Worm (Caenorhabditis elegans): ENCODE results near the gene cdh-10.

cdh-10 gene

ce11 chrIV:2488520-2488919, 25.4 kb upstream of the cdh-10 start, which contains the start of gene Y69A2AR.19:
Y69A2AR.19 (plus strand) TSS chrIV:2488820.
- TF ChIP-seq hlh-8 (tag; optimal IDR thresholded peaks at IDR 0.05) = no peak
- no peak for TF ChIP-seq Y22D7AL.16 (tag; optimal IDR thresholded peaks at IDR 0.05)

- TF ChIP-seq ceh-19 (GFP tag; optimal IDR thresholded peaks at IDR 0.05) (no peak), ceh-45 (GFP tag; IDR thresholded peaks at IDR 0.05) (no peak), elt-2 (tag; optimal IDR thresholded peaks at IDR 0.05) (no peak), ceh-48 (tag; optimal IDR thresholded peaks at IDR 0.05) (no peak), K02D7.2 (tag; optimal IDR thresholded peaks at IDR 0.05) (no peak), elt-4 (tag; optimal IDR thresholded peaks at IDR 0.05) (no peak), pha-2 (tag; optimal IDR thresholded peaks at IDR 0.05) (no peak), C38D4.7 (GFP tag; optimal IDR thresholded peaks at IDR 0.05) (no peak), C08G9.2 (tag; optimal IDR thresholded peaks at IDR 0.05) (no peak), pag-3 (tag; optimal IDR thresholded peaks at IDR 0.05; ENCODE audit: borderline replicate concordance) (no peak), gmeb-2 (tag; optimal IDR thresholded peaks at IDR 0.05) (no peak), ceh-22 (tag; optimal IDR thresholded peaks at IDR 0.05) (no peak), ceh-6 (GFP tag; optimal IDR thresholded peaks at IDR 0.05) (no peak), fkh-10 (GFP tag; optimal IDR thresholded peaks at IDR 0.05) (no peak), eyg-1 (tag; optimal IDR thresholded peaks at IDR 0.05) (no peak), ttx-3 (tag; optimal IDR thresholded peaks at IDR 0.05) (no peak), hlh-6 (tag; optimal IDR thresholded peaks at IDR 0.05) (no peak)
Measured at ce11 chrIV:2481955-2482354, 18.8 kb upstream of the cdh-10 start, which contains the start of gene Y69A2AL.2. Y69A2AL.2 (plus strand) TSS chrIV:2482255.

- TF ChIP-seq ets-4 (tag; optimal IDR thresholded peaks at IDR 0.05) = no peak
- TF ChIP-seq fax-1 (tag; optimal IDR thresholded peaks at IDR 0.05) = no peak
- no peak for TF ChIP-seq nhr-232 (tag; optimal IDR thresholded peaks at IDR 0.05)
- TF ChIP-seq hlh-13 (GFP tag; optimal IDR thresholded peaks at IDR 0.05) = no peak
- no peak for TF ChIP-seq ceh-14 (tag; optimal IDR thresholded peaks at IDR 0.05)
- TF ChIP-seq pag-3 (tag; optimal IDR thresholded peaks at IDR 0.05; ENCODE audit: borderline replicate concordance) = no peak
- TF ChIP-seq syd-9 (tag; optimal IDR thresholded peaks at IDR 0.05) = no peak
- no peak for TF ChIP-seq ceh-18 (tag; optimal IDR thresholded peaks at IDR 0.05)
- no peak for TF ChIP-seq hlh-30 (tag; optimal IDR thresholded peaks at IDR 0.05; ENCODE audit: insufficient read depth)
- no peak for TF ChIP-seq fkh-10 (GFP tag; optimal IDR thresholded peaks at IDR 0.05)
- TF ChIP-seq K09A11.1 (tag; optimal IDR thresholded peaks at IDR 0.05; ENCODE audit: insufficient read depth) = no peak
- TF ChIP-seq C38D4.7 (GFP tag; optimal IDR thresholded peaks at IDR 0.05) = no peak
- TF ChIP-seq ceh-34 (tag; optimal IDR thresholded peaks at IDR 0.05) = no peak
- no peak for TF ChIP-seq ceh-45 (GFP tag; IDR thresholded peaks at IDR 0.05)
- no peak for TF ChIP-seq mec-3 (tag; optimal IDR thresholded peaks at IDR 0.05; ENCODE audit: borderline replicate concordance)
- TF ChIP-seq eyg-1 (tag; optimal IDR thresholded peaks at IDR 0.05) = no peak
- TF ChIP-seq ceh-31 (tag; optimal IDR thresholded peaks at IDR 0.05) = no peak
Measured at ce11 chrIV:2476386-2476785, 13.2 kb upstream of the cdh-10 start, which contains the start of gene grd-16. grd-16 (plus strand) TSS chrIV:2476686.

- TF ChIP-seq pha-4 (tag; optimal IDR thresholded peaks at IDR 0.05) (no peak), hlh-6 (tag; optimal IDR thresholded peaks at IDR 0.05) (no peak), nhr-232 (tag; optimal IDR thresholded peaks at IDR 0.05) (no peak), rnt-1 (tag; optimal IDR thresholded peaks at IDR 0.05) (no peak), pag-3 (tag; optimal IDR thresholded peaks at IDR 0.05; ENCODE audit: borderline replicate concordance) (no peak), ceh-34 (tag; optimal IDR thresholded peaks at IDR 0.05) (no peak), gmeb-2 (tag; optimal IDR thresholded peaks at IDR 0.05) (no peak), ceh-30 (tag; optimal IDR thresholded peaks at IDR 0.05) (no peak), ceh-6 (GFP tag; optimal IDR thresholded peaks at IDR 0.05) (no peak), unc-42 (tag; optimal IDR thresholded peaks at IDR 0.05) (no peak), ceh-45 (GFP tag; IDR thresholded peaks at IDR 0.05) (no peak), ama-1 (optimal IDR thresholded peaks at IDR 0.05) (no peak), ttx-3 (tag; optimal IDR thresholded peaks at IDR 0.05) (no peak), unc-3 (GFP tag; conservative IDR thresholded peaks at IDR 0.05) (no peak), unc-3 (tag; optimal IDR thresholded peaks at IDR 0.05) (no peak), ref-2 (tag; optimal IDR thresholded peaks at IDR 0.05) (no peak), unc-86 (tag; optimal IDR thresholded peaks at IDR 0.05) (no peak)
Measured at ce11 chrIV:2470114-2470513, 6.9 kb upstream of the cdh-10 start, which contains the start of gene ilys-1. ilys-1 (plus strand) TSS chrIV:2470414.

Measured in whole organism, late embryonic.